Worm (Caenorhabditis elegans) whole organism, mixed stage, embryonic: ENCODE data around the gene C50F4.4.

Experiments used
- bed-3 ChIP-seq: fragments of 200-800 bp; sonication (Bioruptor generic); optimal IDR thresholded peaks from 3 replicates; lab custom pipeline; 2018; ENCODE audit warnings: mild to moderate bottlenecking, missing genetic modification characterization, moderate library complexity, missing compliant biosample characterization
- elt-3 ChIP-seq: fragments of 150-350 bp; optimal IDR thresholded peaks from 2 replicates; lab custom pipeline; 2014; ENCODE audit warnings: missing biosample characterization, missing genetic modification characterization
- flh-1 ChIP-seq: fragments of 200-800 bp; sonication (Bioruptor generic); optimal IDR thresholded peaks from 2 replicates; lab custom pipeline; 2018; ENCODE audit warnings: mild to moderate bottlenecking, missing genetic modification characterization, moderate library complexity, missing compliant biosample characterization
- mab-5 ChIP-seq: fragments of 150-350 bp; optimal IDR thresholded peaks from 2 replicates; lab custom pipeline; 2014; ENCODE audit warnings: missing biosample characterization, missing genetic modification characterization
- mep-1 ChIP-seq: fragments of 150-350 bp; optimal IDR thresholded peaks from 2 replicates; lab custom pipeline; 2017; ENCODE audit warnings: missing biosample characterization, missing genetic modification reagents, missing genetic modification characterization, inconsistent platforms
- nhr-76 ChIP-seq: sonication (generic microtip); optimal IDR thresholded peaks from 2 replicates; lab custom pipeline; 2017; ENCODE audit warnings: missing biosample characterization, missing genetic modification characterization
- snpc-4 ChIP-seq: fragments of 150-350 bp; optimal IDR thresholded peaks from 2 replicates; lab custom pipeline; 2014; ENCODE audit warnings: missing biosample characterization, missing genetic modification characterization
- sptf-1 ChIP-seq: sonication (generic microtip); optimal IDR thresholded peaks from 2 replicates; lab custom pipeline; 2017; ENCODE audit warnings: mild to moderate bottlenecking, missing genetic modification characterization, moderate library complexity, missing compliant biosample characterization
- tbx-8 ChIP-seq: fragments of 200-800 bp; sonication (Bioruptor generic); optimal IDR thresholded peaks from 2 replicates; lab custom pipeline; 2018; ENCODE audit warnings: mild to moderate bottlenecking, missing genetic modification characterization, moderate library complexity, missing compliant biosample characterization
- unc-120 ChIP-seq: sonication (generic microtip); optimal IDR thresholded peaks from 2 replicates; lab custom pipeline; 2017; ENCODE audit warnings: missing genetic modification characterization, missing compliant biosample characterization; ENCODE audit not compliant: poor library complexity, severe bottlenecking
- unc-39 ChIP-seq: fragments of 150-350 bp; optimal IDR thresholded peaks from 2 replicates; lab custom pipeline; 2014; ENCODE audit warnings: missing biosample characterization, missing genetic modification characterization
- unc-62 ChIP-seq: fragments of 150-350 bp; optimal IDR thresholded peaks from 2 replicates; lab custom pipeline; 2014; ENCODE audit warnings: missing biosample characterization, missing genetic modification reagents, missing genetic modification characterization
- zip-8 ChIP-seq: fragments of 150-350 bp; optimal IDR thresholded peaks from 2 replicates; lab custom pipeline; 2014; ENCODE audit warnings: missing biosample characterization, missing genetic modification characterization

DNA sequence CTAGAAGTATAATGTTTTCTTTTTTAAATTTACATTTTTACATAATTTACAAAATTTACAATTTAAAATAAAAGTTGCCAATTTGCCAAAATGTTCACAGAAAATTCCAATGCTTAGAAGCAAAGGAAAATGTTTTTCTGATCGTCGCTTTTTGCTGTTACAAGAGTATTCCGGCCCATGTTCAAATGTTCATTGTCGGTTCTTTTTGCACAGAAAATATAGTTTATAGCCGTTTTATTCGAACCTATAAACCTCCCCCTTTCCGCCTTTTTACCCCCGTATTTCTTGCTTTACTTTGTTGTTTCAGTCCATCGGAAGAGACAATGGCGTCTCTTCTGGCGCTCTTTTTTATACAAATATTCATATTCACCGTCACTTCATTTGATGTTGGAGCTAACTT lies 1.9 kb upstream of the C50F4.4 start, which contains the start of gene tag-329:
- no peak for TF ChIP-seq nhr-76 (tag; lab: Kevin White, UChicago)
- TF ChIP-seq unc-120 (tag; lab: Kevin White, UChicago) = no peak
- no peak for TF ChIP-seq mab-5
- no peak for TF ChIP-seq zip-8 (tag; lab: Kevin White, UChicago)
- TF ChIP-seq unc-39 (tag; lab: Kevin White, UChicago) = no peak
- TF ChIP-seq elt-3 (tag; lab: Kevin White, UChicago) = no peak
- no peak for TF ChIP-seq bed-3
- no peak for TF ChIP-seq sptf-1 (tag; lab: Kevin White, UChicago)
- TF ChIP-seq tbx-8 (GFP tag; lab: Kevin White, UChicago) = no peak
- no peak for TF ChIP-seq flh-1 (GFP tag; lab: Kevin White, UChicago)
- no peak for TF ChIP-seq mep-1 (tag; lab: Kevin White, UChicago)
- TF ChIP-seq unc-62 (GFP tag; lab: Kevin White, UChicago) = no peak
- TF ChIP-seq snpc-4 = no peak
